Worm (Caenorhabditis elegans) whole organism, young adult: ENCODE data around the gene T24C4.3.

ENCODE experiments used
- aptf-3 ChIP-seq: fragments of 200-800 bp; sonication (Bioruptor generic); IDR thresholded peaks from 2 replicates; pipeline ENCODE4 v1.3.6; 2022; ENCODE audit warnings: missing genetic modification characterization, missing compliant biosample characterization
- hmg-1.2 ChIP-seq: fragments of 200-800 bp; sonication (Bioruptor generic); IDR thresholded peaks from 2 replicates; pipeline ENCODE4 v1.3.6; 2022; ENCODE audit warnings: missing genetic modification reagents, missing genetic modification characterization, missing compliant biosample characterization
- ztf-18 ChIP-seq: sonication (generic microtip); optimal IDR thresholded peaks from 2 replicates; lab custom pipeline; 2016; ENCODE audit warnings: missing genotype, mild to moderate bottlenecking, missing genetic modification characterization, missing compliant biosample characterization

ce11 chrIII:861819-862356, 10.4 kb downstream of the T24C4.3 start, which contains the start of gene arx-4:
- TF ChIP-seq aptf-3 (GFP tag; lab: Robert Waterston, UW) = no peak
- TF ChIP-seq hmg-1.2 (GFP tag; lab: Robert Waterston, UW) = no peak
- TF ChIP-seq ztf-18 (tag; lab: Kevin White, UChicago) = no peak
